Fruit fly (Drosophila melanogaster) whole organism, embryonic: ENCODE data around the gene Hr4.

Source experiments
- Atf3 ChIP-seq: fragments of 200-800 bp; sonication (Bioruptor generic); optimal IDR thresholded peaks from 3 replicates; lab custom pipeline; 2016; ENCODE audit warnings: missing biosample characterization, missing genetic modification characterization
- Bgb ChIP-seq: fragments of 200-800 bp; sonication (Bioruptor generic); IDR thresholded peaks from 2 replicates; pipeline ENCODE4 v1.3.6; 2022; ENCODE audit warnings: missing biosample characterization, missing genetic modification characterization; ENCODE audit not compliant: partially characterized antibody
- CG10431 ChIP-seq: fragments of 200-800 bp; sonication (Bioruptor generic); optimal IDR thresholded peaks from 3 replicates; lab custom pipeline; 2018; ENCODE audit warnings: missing biosample characterization, mild to moderate bottlenecking, missing genetic modification characterization
- CG12155 ChIP-seq: fragments of 200-800 bp; sonication (Bioruptor generic); optimal IDR thresholded peaks from 3 replicates; lab custom pipeline; 2016; ENCODE audit warnings: missing biosample characterization, missing genetic modification characterization
- CG13123 ChIP-seq: fragments of 200-800 bp; sonication (Bioruptor generic); optimal IDR thresholded peaks from 2 replicates; lab custom pipeline; 2016; ENCODE audit warnings: missing biosample characterization, missing genetic modification characterization
- CG13296 ChIP-seq: fragments of 200-800 bp; sonication (Bioruptor generic); optimal IDR thresholded peaks from 3 replicates; lab custom pipeline; 2018; ENCODE audit warnings: missing biosample characterization, mild to moderate bottlenecking, missing genetic modification characterization
- CG14710 ChIP-seq: fragments of 200-800 bp; sonication (Bioruptor generic); optimal IDR thresholded peaks from 3 replicates; lab custom pipeline; 2019; ENCODE audit warnings: missing biosample characterization, mild to moderate bottlenecking, missing genetic modification characterization, moderate library complexity
- CG15011 ChIP-seq: fragments of 200-800 bp; sonication (Bioruptor generic); optimal IDR thresholded peaks from 3 replicates; lab custom pipeline; 2018; ENCODE audit warnings: missing biosample characterization, mild to moderate bottlenecking, missing genetic modification characterization
- CG3163 ChIP-seq: fragments of 200-800 bp; sonication (Bioruptor generic); optimal IDR thresholded peaks from 3 replicates; lab custom pipeline; 2016; ENCODE audit warnings: missing biosample characterization, missing genetic modification characterization
- CG33213 ChIP-seq: fragments of 200-800 bp; sonication (Bioruptor generic); optimal IDR thresholded peaks from 3 replicates; lab custom pipeline; 2016; ENCODE audit warnings: missing biosample characterization, missing genetic modification characterization
- CG34376 ChIP-seq: fragments of 200-800 bp; sonication (Bioruptor generic); optimal IDR thresholded peaks from 2 replicates; lab custom pipeline; 2018; ENCODE audit warnings: missing biosample characterization, mild to moderate bottlenecking, missing genetic modification characterization
- CG3847 ChIP-seq: fragments of 200-800 bp; sonication (Bioruptor generic); IDR thresholded peaks from 2 replicates; pipeline ENCODE4 v1.3.6; 2022; ENCODE audit warnings: missing biosample characterization, missing genetic modification characterization
- CG42726 ChIP-seq: fragments of 200-800 bp; sonication (Bioruptor generic); IDR thresholded peaks from 2 replicates; pipeline ENCODE4 v1.3.6; 2022; ENCODE audit warnings: missing biosample characterization, missing genetic modification characterization; ENCODE audit not compliant: partially characterized antibody
- CG6791 ChIP-seq: fragments of 200-800 bp; sonication (Bioruptor generic); IDR thresholded peaks from 3 replicates; pipeline ENCODE4 v1.3.6; 2022; ENCODE audit warnings: missing biosample characterization, missing genetic modification characterization; ENCODE audit not compliant: partially characterized antibody
- CG6854 ChIP-seq: fragments of 200-800 bp; sonication (Bioruptor generic); optimal IDR thresholded peaks from 3 replicates; lab custom pipeline; 2017; ENCODE audit warnings: missing biosample characterization, mild to moderate bottlenecking, missing genetic modification characterization
- CG8765 ChIP-seq: fragments of 200-800 bp; sonication (Bioruptor generic); IDR thresholded peaks from 2 replicates; pipeline ENCODE4 v1.3.6; 2022; ENCODE audit warnings: missing biosample characterization, missing genetic modification characterization
- CG8924 ChIP-seq: fragments of 200-800 bp; optimal IDR thresholded peaks from 3 replicates; lab custom pipeline; 2019; ENCODE audit warnings: missing biosample characterization, mild to moderate bottlenecking, missing genetic modification characterization, moderate library complexity
- CG9932 ChIP-seq: fragments of 200-800 bp; sonication (Bioruptor generic); IDR thresholded peaks from 2 replicates; pipeline ENCODE4 v1.3.6; 2022; ENCODE audit warnings: missing biosample characterization, missing genetic modification characterization
- CTCF ChIP-seq: fragments of 200-800 bp; sonication (Bioruptor generic); optimal IDR thresholded peaks from 2 replicates; lab custom pipeline; 2017; ENCODE audit warnings: missing biosample characterization, mild to moderate bottlenecking, missing genetic modification characterization, moderate library complexity
- Dbx ChIP-seq: fragments of 200-800 bp; sonication (Bioruptor generic); IDR thresholded peaks from 3 replicates; pipeline ENCODE4 v1.3.6; 2022; ENCODE audit warnings: missing biosample characterization, missing genetic modification characterization
- Dek ChIP-seq: fragments of 200-800 bp; sonication (Bioruptor generic); optimal IDR thresholded peaks from 3 replicates; lab custom pipeline; 2019; ENCODE audit warnings: missing biosample characterization, mild to moderate bottlenecking, missing genetic modification characterization, moderate library complexity
- Drgx ChIP-seq: fragments of 200-800 bp; sonication (Bioruptor generic); IDR thresholded peaks from 2 replicates; pipeline ENCODE4 v1.3.6; 2022; ENCODE audit warnings: missing biosample characterization, missing genetic modification characterization
- Hr39 ChIP-seq: fragments of >200 bp; optimal IDR thresholded peaks from 2 replicates; lab custom pipeline; 2017
- Hr78 ChIP-seq, 2 experiments: fragments of 200-800 bp in 1 of 2; fragments of >200 bp in 1 of 2; sonication (Bioruptor generic) in 1 of 2; optimal IDR thresholded peaks; 2 replicates each; lab custom pipeline; 2017 to 2019; ENCODE audit warnings: missing biosample characterization in 2 of 2, missing genetic modification characterization in 2 of 2, mild to moderate bottlenecking in 1 of 2, moderate library complexity in 1 of 2
- MTF-1 ChIP-seq: fragments of 200-800 bp; sonication (Bioruptor generic); optimal IDR thresholded peaks from 2 replicates; lab custom pipeline; 2018; ENCODE audit warnings: missing biosample characterization, mild to moderate bottlenecking, missing genetic modification characterization, borderline replicate concordance
- Med ChIP-seq: fragments of 200-800 bp; sonication (Bioruptor generic); peaks from one replicate; lab custom pipeline; 2016; ENCODE audit warnings: missing biosample characterization, missing genetic modification characterization, mild to moderate bottlenecking, inconsistent platforms, moderate library complexity
- Meics ChIP-seq: fragments of 200-800 bp; sonication (Bioruptor generic); optimal IDR thresholded peaks from 2 replicates; lab custom pipeline; 2017; ENCODE audit warnings: missing biosample characterization, mild to moderate bottlenecking, missing genetic modification characterization
- NK7.1 ChIP-seq: fragments of 200-800 bp; sonication (Bioruptor generic); optimal IDR thresholded peaks from 3 replicates; lab custom pipeline; 2016; ENCODE audit warnings: missing biosample characterization, missing genetic modification characterization
- Optix ChIP-seq: fragments of 200-800 bp; sonication (Bioruptor generic); IDR thresholded peaks from 3 replicates; pipeline ENCODE4 v1.3.6; 2022; ENCODE audit warnings: missing biosample characterization, missing genetic modification characterization
- Poxn ChIP-seq: fragments of 200-800 bp; sonication (Bioruptor generic); IDR thresholded peaks from 2 replicates; pipeline ENCODE4 v1.3.6; 2022; ENCODE audit warnings: missing biosample characterization, missing genetic modification characterization
- Sry-δ ChIP-seq: fragments of 200-800 bp; sonication (Bioruptor generic); optimal IDR thresholded peaks from 2 replicates; lab custom pipeline; 2016; ENCODE audit warnings: missing biosample characterization, missing genetic modification characterization
- Xbp1 ChIP-seq: fragments of 200-800 bp; sonication (Bioruptor generic); optimal IDR thresholded peaks from 3 replicates; lab custom pipeline; 2016; ENCODE audit warnings: missing biosample characterization, mild to moderate bottlenecking, missing genetic modification characterization
- bigmax ChIP-seq: fragments of 200-800 bp; sonication (Bioruptor generic); optimal IDR thresholded peaks from 2 replicates; lab custom pipeline; 2018; ENCODE audit warnings: missing biosample characterization, mild to moderate bottlenecking, missing genetic modification characterization
- br ChIP-seq: fragments of >200 bp; optimal IDR thresholded peaks from 2 replicates; lab custom pipeline; 2017
- btn ChIP-seq: fragments of 200-800 bp; sonication (Bioruptor generic); optimal IDR thresholded peaks from 2 replicates; lab custom pipeline; 2016; ENCODE audit warnings: missing biosample characterization, missing genetic modification characterization
- chinmo ChIP-seq: fragments of 200-800 bp; sonication (Bioruptor generic); IDR thresholded peaks from 4 replicates; pipeline ENCODE4 v1.3.6; 2022; ENCODE audit warnings: missing biosample characterization, missing genetic modification characterization; ENCODE audit not compliant: partially characterized antibody
- dati ChIP-seq: fragments of 200-800 bp; sonication (Bioruptor generic); IDR thresholded peaks from 2 replicates; pipeline ENCODE4 v1.3.6; 2022; ENCODE audit warnings: missing biosample characterization, missing genetic modification characterization
- dpn ChIP-seq, 2 experiments: fragments of 200-800 bp; sonication (Bioruptor generic); optimal IDR thresholded peaks; 3 replicates each; lab custom pipeline; 2016; ENCODE audit warnings: missing biosample characterization in 2 of 2, missing genetic modification characterization in 2 of 2
- emc ChIP-seq: fragments of 200-800 bp; sonication (Bioruptor generic); optimal IDR thresholded peaks from 2 replicates; lab custom pipeline; 2016; ENCODE audit warnings: missing biosample characterization, missing genetic modification characterization
- fru ChIP-seq: fragments of >200 bp; optimal IDR thresholded peaks from 2 replicates; lab custom pipeline; 2017
- gce ChIP-seq: fragments of 200-800 bp; sonication (Bioruptor generic); IDR thresholded peaks from 3 replicates; pipeline ENCODE4 v1.3.6; 2022; ENCODE audit warnings: missing biosample characterization, missing genetic modification characterization
- gfzf ChIP-seq: fragments of 200-800 bp; sonication (Bioruptor generic); optimal IDR thresholded peaks from 2 replicates; lab custom pipeline; 2016; ENCODE audit warnings: missing biosample characterization, mild to moderate bottlenecking, missing genetic modification characterization, moderate library complexity
- gt ChIP-seq: fragments of 200-800 bp; sonication (Bioruptor generic); IDR thresholded peaks from 2 replicates; pipeline ENCODE4 v1.3.6; 2022; ENCODE audit warnings: missing biosample characterization, missing genetic modification characterization
- lbe ChIP-seq: fragments of 200-800 bp; sonication (Bioruptor generic); optimal IDR thresholded peaks from 2 replicates; lab custom pipeline; 2016; ENCODE audit warnings: missing biosample characterization, mild to moderate bottlenecking, missing genetic modification characterization
- oc ChIP-seq: fragments of 200-800 bp; sonication (Bioruptor generic); optimal IDR thresholded peaks from 2 replicates; lab custom pipeline; 2018; ENCODE audit warnings: missing biosample characterization, mild to moderate bottlenecking, missing genetic modification characterization, moderate library complexity
- repo ChIP-seq: fragments of 200-800 bp; sonication (Bioruptor generic); optimal IDR thresholded peaks from 2 replicates; lab custom pipeline; 2016; ENCODE audit warnings: missing biosample characterization, missing genetic modification characterization
- salm ChIP-seq: fragments of 200-800 bp; sonication (Bioruptor generic); optimal IDR thresholded peaks from 2 replicates; lab custom pipeline; 2018; ENCODE audit warnings: missing biosample characterization, mild to moderate bottlenecking, missing genetic modification characterization
- schlank ChIP-seq: fragments of 200-800 bp; sonication (Bioruptor generic); optimal IDR thresholded peaks from 2 replicates; lab custom pipeline; 2018; ENCODE audit warnings: missing biosample characterization, mild to moderate bottlenecking, missing genetic modification characterization
- unc-4 ChIP-seq: fragments of 200-800 bp; sonication (Bioruptor generic); IDR thresholded peaks from 2 replicates; pipeline ENCODE4 v1.3.6; 2022; ENCODE audit warnings: missing biosample characterization, missing genetic modification characterization; ENCODE audit not compliant: partially characterized antibody
- vfl ChIP-seq: fragments of 200-800 bp; sonication (Bioruptor generic); optimal IDR thresholded peaks from 2 replicates; lab custom pipeline; 2016; ENCODE audit warnings: missing biosample characterization, missing genetic modification characterization
- vnd ChIP-seq: fragments of 200-800 bp; sonication (Bioruptor generic); IDR thresholded peaks from 3 replicates; pipeline ENCODE4 v1.3.6; 2022; ENCODE audit warnings: missing biosample characterization, missing genetic modification characterization; ENCODE audit not compliant: partially characterized antibody
- wor ChIP-seq: fragments of 200-800 bp; sonication (Bioruptor generic); IDR thresholded peaks from 2 replicates; pipeline ENCODE4 v1.3.6; 2022; ENCODE audit warnings: missing biosample characterization, missing genetic modification characterization

The Hr4 gene

dm6 chrX:1948508-1949065, 6.8 kb downstream of the Hr4 start (continued):
- TF ChIP-seq CG13296 (GFP tag; lab: Kevin White, UChicago) (no peak), CG3163 (GFP tag; lab: Kevin White, UChicago) (no peak), CG12155 (GFP tag; lab: Kevin White, UChicago) (peak; percentile 59), dati (GFP tag; lab: Robert Waterston, UW) (no peak), CG6854 (GFP tag; lab: Kevin White, UChicago) (no peak), gfzf (GFP tag; lab: Kevin White, UChicago) (no peak), MTF-1 (GFP tag; lab: Kevin White, UChicago) (no peak), CTCF (no peak), br (lab: Kevin White, UChicago) (no peak), CG13123 (GFP tag; lab: Kevin White, UChicago) (no peak), CG15011 (GFP tag; lab: Kevin White, UChicago) (peak; percentile 42), Dek (tag; lab: Kevin White, UChicago) (peak; percentile 54), Meics (GFP tag; lab: Kevin White, UChicago) (peak; percentile 77), NK7.1 (GFP tag; lab: Kevin White, UChicago) (no peak), CG34376 (no peak), Bgb (GFP tag; lab: Robert Waterston, UW) (no peak), vnd (GFP tag; lab: Robert Waterston, UW) (no peak), Med (GFP tag; lab: Kevin White, UChicago) (peak; percentile 85), Poxn (no peak), chinmo (GFP tag; lab: Robert Waterston, UW) (no peak), CG8765 (peak; percentile 23; the same call in 1 of the 2 replicates), Optix (GFP tag; lab: Robert Waterston, UW) (no peak), CG42726 (GFP tag; lab: Robert Waterston, UW) (no peak), oc (tag; lab: Kevin White, UChicago) (no peak), Xbp1 (GFP tag; lab: Kevin White, UChicago) (peak; percentile 31), CG14710 (tag; lab: Kevin White, UChicago) (no peak), btn (GFP tag; lab: Kevin White, UChicago) (no peak), Drgx (GFP tag; lab: Robert Waterston, UW) (peak; percentile 96), CG33213 (GFP tag; lab: Kevin White, UChicago) (no peak), Hr39 (lab: Kevin White, UChicago) (no peak), bigmax (GFP tag; lab: Kevin White, UChicago) (no peak), unc-4 (no peak), gce (no peak), schlank (peak; percentile 41), gt (GFP tag; lab: Robert Waterston, UW) (no peak), emc (GFP tag; lab: Kevin White, UChicago) (no peak), CG8924 (no peak), wor (GFP tag; lab: Robert Waterston, UW) (no peak), fru (no peak), Atf3 (GFP tag; lab: Kevin White, UChicago) (no peak), Hr78 (GFP tag; optimal IDR thresholded peaks at IDR 0.05; lab: Kevin White, UChicago) (no peak), CG3847 (peak; percentile 50), CG10431 (GFP tag; lab: Kevin White, UChicago) (no peak), dpn (GFP tag; optimal IDR thresholded peaks at IDR 0.05; lab: Kevin White, UChicago) (peak; percentile 25 to 33), Sry-δ (GFP tag; lab: Kevin White, UChicago) (no peak), lbe (GFP tag; lab: Kevin White, UChicago) (peak; percentile 80), repo (GFP tag; lab: Kevin White, UChicago) (no peak), Dbx (peak; percentile 73; the same call in 2 of the 3 replicates), salm (no peak), vfl (GFP tag; lab: Kevin White, UChicago) (peak; percentile 37), CG6791 (no peak), CG9932 (GFP tag; lab: Robert Waterston, UW) (peak; percentile 77)
